Worm (Caenorhabditis elegans) whole organism, mixed stage, embryonic: Measurements from ENCODE around the gene nhr-58.
A peak's percentile ranks its signal among the peaks of the same experiment; 100 is the strongest.

ENCODE experiments used
- M03D4.4 ChIP-seq: sonication (generic microtip); optimal IDR thresholded peaks from 2 replicates; lab custom pipeline; 2017; ENCODE audit warnings: mild to moderate bottlenecking, missing genetic modification characterization, missing compliant biosample characterization
- bed-3 ChIP-seq: fragments of 200-800 bp; sonication (Bioruptor generic); optimal IDR thresholded peaks from 3 replicates; lab custom pipeline; 2018; ENCODE audit warnings: mild to moderate bottlenecking, missing genetic modification characterization, moderate library complexity, missing compliant biosample characterization
- blmp-1 ChIP-seq: fragments of 150-350 bp; optimal IDR thresholded peaks from 2 replicates; lab custom pipeline; 2014; ENCODE audit warnings: missing biosample characterization, missing genetic modification characterization
- ceh-43 ChIP-seq: fragments of 200-800 bp; sonication (Bioruptor generic); optimal IDR thresholded peaks from 2 replicates; lab custom pipeline; 2018; ENCODE audit warnings: mild to moderate bottlenecking, missing genetic modification characterization, moderate library complexity, missing compliant biosample characterization
- ces-1 ChIP-seq: fragments of 150-350 bp; optimal IDR thresholded peaks from 2 replicates; lab custom pipeline; 2014; ENCODE audit warnings: missing biosample characterization, missing genetic modification reagents, missing genetic modification characterization
- cnd-1 ChIP-seq: fragments of 200-800 bp; sonication (Bioruptor generic); optimal IDR thresholded peaks from 2 replicates; lab custom pipeline; 2018; ENCODE audit warnings: mild to moderate bottlenecking, missing genetic modification characterization, missing compliant biosample characterization
- drap-1 ChIP-seq: fragments of 200-800 bp; sonication (Bioruptor generic); optimal IDR thresholded peaks from 3 replicates; lab custom pipeline; 2018; ENCODE audit warnings: mild to moderate bottlenecking, missing genetic modification characterization, missing compliant biosample characterization
- elt-1 ChIP-seq: sonication (generic microtip); optimal IDR thresholded peaks from 2 replicates; lab custom pipeline; 2017; ENCODE audit warnings: missing genetic modification characterization, mild to moderate bottlenecking, missing compliant biosample characterization, antibody characterized with exemption, moderate library complexity, borderline replicate concordance; ENCODE audit not compliant: insufficient read depth
- elt-3 ChIP-seq: fragments of 150-350 bp; optimal IDR thresholded peaks from 2 replicates; lab custom pipeline; 2014; ENCODE audit warnings: missing biosample characterization, missing genetic modification characterization
- flh-1 ChIP-seq: fragments of 200-800 bp; sonication (Bioruptor generic); optimal IDR thresholded peaks from 2 replicates; lab custom pipeline; 2018; ENCODE audit warnings: mild to moderate bottlenecking, missing genetic modification characterization, moderate library complexity, missing compliant biosample characterization
- ham-2 ChIP-seq: fragments of 200-800 bp; sonication (Bioruptor generic); optimal IDR thresholded peaks from 2 replicates; lab custom pipeline; 2018; ENCODE audit warnings: mild to moderate bottlenecking, missing genetic modification characterization, missing compliant biosample characterization
- hlh-1 ChIP-seq: fragments of 150-350 bp; optimal IDR thresholded peaks from 2 replicates; lab custom pipeline; 2014; ENCODE audit warnings: missing biosample characterization, missing genetic modification reagents, missing genetic modification characterization
- lin-13 ChIP-seq: fragments of 150-350 bp; optimal IDR thresholded peaks from 2 replicates; lab custom pipeline; 2014; ENCODE audit warnings: missing biosample characterization, missing genetic modification characterization
- lin-32 ChIP-seq: fragments of 200-800 bp; sonication (Bioruptor generic); optimal IDR thresholded peaks from 2 replicates; lab custom pipeline; 2018; ENCODE audit warnings: mild to moderate bottlenecking, missing genetic modification characterization, missing compliant biosample characterization
- lsy-2 ChIP-seq: fragments of 150-350 bp; optimal IDR thresholded peaks from 2 replicates; lab custom pipeline; 2014; ENCODE audit warnings: missing biosample characterization, missing genetic modification characterization
- mep-1 ChIP-seq: fragments of 150-350 bp; optimal IDR thresholded peaks from 2 replicates; lab custom pipeline; 2017; ENCODE audit warnings: missing biosample characterization, missing genetic modification reagents, missing genetic modification characterization, inconsistent platforms
- mls-2 ChIP-seq: sonication (generic microtip); optimal IDR thresholded peaks from 2 replicates; lab custom pipeline; 2016; ENCODE audit warnings: mild to moderate bottlenecking, missing genetic modification characterization, moderate library complexity, missing compliant biosample characterization
- nhr-2 ChIP-seq: fragments of 150-350 bp; optimal IDR thresholded peaks from 2 replicates; lab custom pipeline; 2014; ENCODE audit warnings: missing biosample characterization, missing genetic modification characterization
- nhr-237 ChIP-seq: fragments of 150-350 bp; optimal IDR thresholded peaks from 2 replicates; lab custom pipeline; 2014; ENCODE audit warnings: missing biosample characterization, missing genetic modification characterization
- nhr-28 ChIP-seq: fragments of 150-350 bp; optimal IDR thresholded peaks from 2 replicates; lab custom pipeline; 2014; ENCODE audit warnings: missing biosample characterization, missing genetic modification characterization
- nhr-76 ChIP-seq: sonication (generic microtip); optimal IDR thresholded peaks from 2 replicates; lab custom pipeline; 2017; ENCODE audit warnings: missing biosample characterization, missing genetic modification characterization
- pha-4 ChIP-seq: fragments of 150-350 bp; optimal IDR thresholded peaks from 2 replicates; lab custom pipeline; 2018; ENCODE audit warnings: missing biosample characterization, missing genetic modification reagents, missing genetic modification characterization
- sem-2 ChIP-seq: fragments of 200-800 bp; sonication (Bioruptor generic); optimal IDR thresholded peaks from 2 replicates; lab custom pipeline; 2018; ENCODE audit warnings: mild to moderate bottlenecking, missing genetic modification characterization, missing compliant biosample characterization
- snpc-4 ChIP-seq: fragments of 150-350 bp; optimal IDR thresholded peaks from 2 replicates; lab custom pipeline; 2014; ENCODE audit warnings: missing biosample characterization, missing genetic modification characterization
- sptf-1 ChIP-seq: sonication (generic microtip); optimal IDR thresholded peaks from 2 replicates; lab custom pipeline; 2017; ENCODE audit warnings: mild to moderate bottlenecking, missing genetic modification characterization, moderate library complexity, missing compliant biosample characterization
- tbx-8 ChIP-seq: fragments of 200-800 bp; sonication (Bioruptor generic); optimal IDR thresholded peaks from 2 replicates; lab custom pipeline; 2018; ENCODE audit warnings: mild to moderate bottlenecking, missing genetic modification characterization, moderate library complexity, missing compliant biosample characterization
- unc-120 ChIP-seq: sonication (generic microtip); optimal IDR thresholded peaks from 2 replicates; lab custom pipeline; 2017; ENCODE audit warnings: missing genetic modification characterization, missing compliant biosample characterization; ENCODE audit not compliant: poor library complexity, severe bottlenecking
- unc-39 ChIP-seq: fragments of 150-350 bp; optimal IDR thresholded peaks from 2 replicates; lab custom pipeline; 2014; ENCODE audit warnings: missing biosample characterization, missing genetic modification characterization
- unc-62 ChIP-seq: fragments of 150-350 bp; optimal IDR thresholded peaks from 2 replicates; lab custom pipeline; 2014; ENCODE audit warnings: missing biosample characterization, missing genetic modification reagents, missing genetic modification characterization
- zip-8 ChIP-seq: fragments of 150-350 bp; optimal IDR thresholded peaks from 2 replicates; lab custom pipeline; 2014; ENCODE audit warnings: missing biosample characterization, missing genetic modification characterization
- ztf-11 ChIP-seq: fragments of 150-350 bp; optimal IDR thresholded peaks from 2 replicates; lab custom pipeline; 2014; ENCODE audit warnings: missing biosample characterization, missing genetic modification characterization

Gene nhr-58

DNA sequence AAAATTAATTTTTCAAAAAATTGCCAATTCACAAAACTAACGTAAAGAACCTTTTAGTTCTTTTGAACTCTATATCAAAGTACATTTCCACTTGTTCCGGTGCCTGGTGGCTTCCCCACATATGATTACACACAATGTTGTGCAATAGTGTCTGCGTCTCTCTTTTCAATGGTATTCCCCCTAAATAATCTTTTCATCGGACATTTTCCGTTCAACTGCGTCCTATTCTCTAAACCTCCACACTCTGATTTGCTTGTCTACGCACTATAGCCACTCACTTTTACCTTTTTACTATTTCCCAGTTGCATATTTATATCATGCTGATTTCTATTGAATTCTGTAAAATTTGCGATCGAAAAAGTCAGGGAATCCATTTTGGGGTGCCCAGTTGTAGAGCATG lies at the start of gene nhr-58:
Gene nhr-58, plus strand, starts transcription at position 214 of the 400 bp plus-strand sequence.
- TF ChIP-seq flh-1 (GFP tag; lab: Kevin White, UChicago) (no peak), nhr-76 (tag; lab: Kevin White, UChicago) (no peak), tbx-8 (GFP tag; lab: Kevin White, UChicago) (no peak), mls-2 (tag; lab: Kevin White, UChicago) (peak; percentile 2), elt-3 (peak; percentile 83), unc-120 (tag; lab: Kevin White, UChicago) (peak; percentile 27), lin-13 (no peak), blmp-1 (no peak), pha-4 (tag; lab: Kevin White, UChicago) (peak; percentile 17), unc-39 (tag; lab: Kevin White, UChicago) (no peak), ham-2 (GFP tag; lab: Kevin White, UChicago) (peak; percentile 59), lsy-2 (tag; lab: Kevin White, UChicago) (no peak), snpc-4 (tag; lab: Kevin White, UChicago) (no peak), elt-1 (tag; lab: Kevin White, UChicago) (peak; percentile 54), ces-1 (GFP tag; lab: Kevin White, UChicago) (peak; percentile 61)

DNA sequence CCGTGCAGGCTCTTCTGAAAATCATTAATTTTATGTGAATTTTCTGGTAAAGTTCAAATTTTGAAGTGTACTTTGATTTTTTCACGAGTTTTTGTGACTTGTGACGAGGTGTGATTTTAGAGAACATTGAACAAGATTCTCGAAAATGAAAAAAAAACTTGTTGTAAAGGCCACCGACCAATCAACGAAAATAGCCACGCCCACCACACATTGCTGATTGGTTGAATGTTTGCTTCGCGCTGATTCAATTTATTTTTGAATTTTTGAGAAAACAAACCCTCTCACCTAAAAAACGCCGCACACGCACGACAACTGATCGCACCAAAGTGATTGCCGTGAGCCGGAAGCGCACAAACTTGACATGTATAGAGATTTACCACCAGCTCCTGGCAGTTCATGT lies 49.2 kb upstream of the nhr-58 start:
- TF ChIP-seq blmp-1 (no peak), nhr-2 (tag; lab: Kevin White, UChicago) (no peak), flh-1 (GFP tag; lab: Kevin White, UChicago) (no peak), elt-1 (tag; lab: Kevin White, UChicago) (no peak), zip-8 (tag; lab: Kevin White, UChicago) (no peak), cnd-1 (no peak), lin-13 (no peak), pha-4 (tag; lab: Kevin White, UChicago) (no peak), snpc-4 (tag; lab: Kevin White, UChicago) (no peak), nhr-237 (tag; lab: Kevin White, UChicago) (no peak), mep-1 (tag; lab: Kevin White, UChicago) (no peak), ceh-43 (GFP tag; lab: Kevin White, UChicago) (no peak), unc-62 (GFP tag; lab: Kevin White, UChicago) (no peak)

DNA sequence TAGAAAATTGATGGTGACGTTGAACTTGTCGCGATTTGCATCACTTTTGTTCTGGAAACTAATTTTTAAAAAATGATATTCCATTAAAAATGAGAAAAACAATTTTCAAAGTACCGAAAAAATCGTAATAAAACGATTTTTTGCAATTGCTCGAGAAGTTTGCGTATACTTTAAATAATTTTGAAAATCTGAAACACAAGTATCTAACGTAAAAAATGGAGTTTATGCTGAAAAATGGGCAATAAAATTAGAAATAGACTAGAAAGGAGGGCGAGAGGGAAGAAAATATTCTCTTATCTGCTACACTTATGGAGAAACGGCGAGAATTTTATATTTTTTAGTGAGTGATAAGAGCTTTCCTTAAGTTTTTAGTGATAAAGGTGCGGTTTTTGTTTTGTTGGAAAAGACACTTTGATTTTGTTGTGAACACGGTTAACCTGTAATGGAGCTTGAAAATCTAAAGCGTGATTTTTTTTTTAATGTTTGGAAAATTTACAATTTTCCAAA lies 48.7 kb upstream of the nhr-58 start, which contains the start of gene nhr-130:
Gene nhr-130, minus strand, starts transcription at position 51 of the 507 bp plus-strand sequence.
- TF ChIP-seq drap-1 (GFP tag; lab: Kevin White, UChicago) (no peak), hlh-1 (no peak), nhr-237 (tag; lab: Kevin White, UChicago) (no peak), sptf-1 (tag; lab: Kevin White, UChicago) (no peak), zip-8 (tag; lab: Kevin White, UChicago) (no peak), ceh-43 (GFP tag; lab: Kevin White, UChicago) (no peak), M03D4.4 (no peak)

DNA sequence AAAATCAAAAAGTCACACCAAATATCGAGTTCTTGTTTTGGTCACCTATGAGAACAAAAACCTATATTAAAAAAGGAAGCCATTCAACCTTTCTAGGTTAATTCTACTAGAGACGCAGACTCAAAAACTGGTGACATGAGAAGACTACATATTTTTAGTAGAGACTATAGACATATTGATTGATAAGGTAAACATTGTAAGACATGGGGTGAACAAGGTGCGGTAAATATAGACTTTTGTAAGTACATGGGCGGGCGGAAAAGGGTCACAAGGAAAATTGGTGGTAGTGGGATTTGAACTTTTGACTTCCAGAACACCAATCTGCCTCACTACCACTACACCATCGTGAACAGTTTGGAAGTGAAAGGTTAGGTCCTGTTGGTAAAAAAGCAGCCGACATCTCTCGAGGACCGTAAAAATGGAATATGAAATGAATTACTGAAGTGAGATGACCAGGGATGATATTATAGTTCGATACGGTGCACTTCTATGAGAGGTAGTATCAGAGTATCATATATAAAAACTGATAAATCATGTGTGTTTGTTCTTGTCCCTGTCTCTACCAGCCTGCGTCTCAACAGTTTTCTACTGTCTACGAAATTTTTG lies 47.7 kb upstream of the nhr-58 start, which contains the start of gene nhr-212:
Gene nhr-212, plus strand, starts transcription at position 573 of the 606 bp plus-strand sequence.
- TF ChIP-seq sptf-1 (tag; lab: Kevin White, UChicago), result no peak
- TF ChIP-seq pha-4 (tag; lab: Kevin White, UChicago), result peak; percentile 6
- TF ChIP-seq, all 35 proteins: peak for 1

DNA sequence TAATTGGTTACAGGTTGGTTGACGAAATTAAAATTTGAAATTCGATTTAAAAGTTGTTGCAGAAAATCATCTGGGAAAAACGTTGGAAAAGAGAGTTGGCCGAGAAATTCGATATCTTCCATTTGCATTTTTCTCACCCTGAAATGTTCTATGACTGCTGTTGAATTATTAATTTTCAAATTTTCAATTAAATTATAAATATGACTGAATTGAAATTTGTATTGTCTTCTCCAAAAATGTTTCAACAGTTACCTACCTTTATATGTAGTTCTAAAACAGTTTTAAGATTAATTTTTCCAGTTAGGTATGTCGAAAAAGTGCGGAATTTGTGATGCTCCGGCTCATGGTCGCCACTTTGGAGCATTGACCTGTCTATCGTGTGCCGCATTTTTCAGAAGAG lies 45.4 kb upstream of the nhr-58 start, which contains the start of gene nhr-211:
Gene nhr-211, plus strand, starts transcription at position 301 of the 400 bp plus-strand sequence.
- TF ChIP-seq nhr-76 (tag; lab: Kevin White, UChicago) (no peak), unc-39 (tag; lab: Kevin White, UChicago) (no peak), nhr-2 (tag; lab: Kevin White, UChicago) (no peak), M03D4.4 (no peak), mls-2 (tag; lab: Kevin White, UChicago) (no peak), lin-13 (no peak), elt-3 (no peak), snpc-4 (tag; lab: Kevin White, UChicago) (no peak), zip-8 (tag; lab: Kevin White, UChicago) (no peak), lin-32 (GFP tag; lab: Kevin White, UChicago) (no peak), blmp-1 (no peak), unc-62 (GFP tag; lab: Kevin White, UChicago) (no peak), pha-4 (tag; lab: Kevin White, UChicago) (no peak), sem-2 (GFP tag; lab: Kevin White, UChicago) (no peak), nhr-28 (tag; lab: Kevin White, UChicago) (no peak), unc-120 (tag; lab: Kevin White, UChicago) (no peak), elt-1 (tag; lab: Kevin White, UChicago) (no peak), sptf-1 (tag; lab: Kevin White, UChicago) (no peak), ztf-11 (tag; lab: Kevin White, UChicago) (no peak), bed-3 (no peak)
